Worm (Caenorhabditis elegans) whole organism, L3 larva: ENCODE data around the gene kin-18.

Source experiments
- eor-1 ChIP-seq, 2 experiments: fragments of 150-350 bp; optimal IDR thresholded peaks; 2 replicates each; lab custom pipeline; 2014 to 2018; ENCODE audit warnings: missing biosample characterization in 2 of 2, missing genetic modification characterization in 2 of 2
- fos-1 ChIP-seq: fragments of 150-350 bp; optimal IDR thresholded peaks from 2 replicates; lab custom pipeline; 2014; ENCODE audit warnings: missing biosample characterization, missing genetic modification characterization
- nhr-237 ChIP-seq: fragments of 150-350 bp; optimal IDR thresholded peaks from 2 replicates; lab custom pipeline; 2014; ENCODE audit warnings: missing biosample characterization, missing genetic modification characterization
- skn-1 ChIP-seq: fragments of 150-350 bp; optimal IDR thresholded peaks from 2 replicates; lab custom pipeline; 2014; ENCODE audit warnings: missing biosample characterization, missing genetic modification characterization
- unc-39 ChIP-seq: sonication (generic microtip); optimal IDR thresholded peaks from 4 replicates; lab custom pipeline; 2017; ENCODE audit warnings: missing biosample characterization, missing genetic modification characterization
- ztf-11 ChIP-seq: fragments of 150-350 bp; optimal IDR thresholded peaks from 2 replicates; lab custom pipeline; 2014; ENCODE audit warnings: missing biosample characterization, missing genetic modification characterization

DNA sequence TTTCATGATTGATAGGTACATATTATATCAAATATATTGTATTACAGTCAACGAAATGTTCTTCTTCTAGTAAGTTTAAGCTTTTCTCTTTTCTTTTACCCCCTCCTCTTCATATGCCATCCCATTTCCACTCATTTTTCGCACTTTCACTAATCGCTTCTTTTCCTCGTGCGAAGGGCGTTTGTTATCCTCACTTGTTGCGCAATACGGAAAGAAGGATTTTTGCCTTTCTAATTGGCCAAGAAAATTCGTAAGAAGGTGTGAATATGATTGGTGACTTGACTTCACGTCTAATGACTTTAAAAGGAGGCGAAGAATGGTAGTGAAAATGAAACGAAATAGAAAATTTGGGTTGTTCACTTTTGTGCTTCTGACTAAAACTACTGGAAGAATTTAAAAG is 22.8 kb upstream of the kin-18 start:
- no peak for TF ChIP-seq eor-1 (tag; optimal IDR thresholded peaks at IDR 0.05; lab: Kevin White, UChicago)
- no peak for TF ChIP-seq unc-39
- TF ChIP-seq nhr-237: no peak
- TF ChIP-seq skn-1: no peak
- TF ChIP-seq ztf-11 (tag; lab: Kevin White, UChicago): no peak
- no peak for TF ChIP-seq fos-1 (tag; lab: Kevin White, UChicago)
